Worm (Caenorhabditis elegans): ENCODE results near the gene cox-6B.

DNA sequence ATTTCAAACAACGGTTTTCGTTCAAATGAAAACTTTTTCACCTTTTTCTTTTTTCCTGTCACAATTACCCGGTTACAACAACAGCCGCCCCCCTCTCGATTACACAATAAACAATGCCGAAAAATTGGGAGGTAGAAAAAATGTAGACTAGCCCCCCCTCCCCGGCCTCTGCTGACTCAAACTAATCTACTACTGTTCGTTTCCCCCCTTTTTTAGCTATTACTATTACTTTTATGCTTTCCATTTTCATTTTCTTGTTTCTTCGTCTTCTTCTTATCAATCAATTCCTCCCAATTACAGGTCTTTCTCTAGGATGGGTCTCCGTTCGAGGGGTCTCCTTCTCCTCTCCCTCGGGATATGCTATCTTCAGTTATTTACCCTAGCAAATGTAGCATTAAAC lies 41.7 kb upstream of the cox-6B start, which contains the start of gene let-805:
- TF ChIP-seq ceh-20 (GFP tag; IDR thresholded peaks at IDR 0.05), result no peak
- TF ChIP-seq Y105C5A.15 (GFP tag; IDR thresholded peaks at IDR 0.05), result no peak
- TF ChIP-seq lsy-2 (tag; optimal IDR thresholded peaks at IDR 0.05), result no peak
- TF ChIP-seq fkh-10 (GFP tag; optimal IDR thresholded peaks at IDR 0.05), result no peak
- TF ChIP-seq daf-8 (GFP tag; IDR thresholded peaks at IDR 0.05), result no peak
- no peak for TF ChIP-seq lin-13 (GFP tag; optimal IDR thresholded peaks at IDR 0.05)

Data from whole organism, L4 larva.